Fruit fly (Drosophila melanogaster) whole organism, embryonic: ENCODE results near the gene CG13893.

ENCODE experiments used
- C15 ChIP-seq: fragments of 200-800 bp; sonication (Bioruptor generic); IDR thresholded peaks from 3 replicates; pipeline ENCODE4 v1.3.6; 2022; ENCODE audit warnings: missing biosample characterization, missing genetic modification characterization
- CG10431 ChIP-seq: fragments of 200-800 bp; sonication (Bioruptor generic); optimal IDR thresholded peaks from 3 replicates; lab custom pipeline; 2018; ENCODE audit warnings: missing biosample characterization, mild to moderate bottlenecking, missing genetic modification characterization
- CG10959 ChIP-seq: fragments of 200-800 bp; sonication (Bioruptor generic); IDR thresholded peaks from 2 replicates; pipeline ENCODE4 v1.3.6; 2022; ENCODE audit warnings: missing biosample characterization, missing genetic modification characterization
- CG11398 ChIP-seq: fragments of 200-800 bp; sonication (Bioruptor generic); optimal IDR thresholded peaks from 2 replicates; lab custom pipeline; 2016; ENCODE audit warnings: missing biosample characterization, missing genetic modification characterization
- CG11695 ChIP-seq: fragments of 200-800 bp; sonication (Bioruptor generic); IDR thresholded peaks from 3 replicates; pipeline ENCODE4 v1.3.6; 2022; ENCODE audit warnings: missing biosample characterization, missing genetic modification characterization
- CG12744 ChIP-seq: fragments of 200-800 bp; sonication (Bioruptor generic); optimal IDR thresholded peaks from 2 replicates; lab custom pipeline; 2016; ENCODE audit warnings: missing biosample characterization, missing genetic modification characterization
- CG13296 ChIP-seq: fragments of 200-800 bp; sonication (Bioruptor generic); optimal IDR thresholded peaks from 3 replicates; lab custom pipeline; 2018; ENCODE audit warnings: missing biosample characterization, mild to moderate bottlenecking, missing genetic modification characterization
- CG16779 ChIP-seq: fragments of 200-800 bp; sonication (Bioruptor generic); IDR thresholded peaks from 2 replicates; pipeline ENCODE4 v1.3.6; 2022; ENCODE audit warnings: missing biosample characterization, missing genetic modification characterization
- CG17568 ChIP-seq: fragments of 200-800 bp; sonication (Bioruptor generic); optimal IDR thresholded peaks from 2 replicates; lab custom pipeline; 2018; ENCODE audit warnings: missing biosample characterization, mild to moderate bottlenecking, missing genetic modification characterization, moderate library complexity
- CG17802 ChIP-seq: fragments of 200-800 bp; sonication (Bioruptor generic); optimal IDR thresholded peaks from 2 replicates; lab custom pipeline; 2018; ENCODE audit warnings: missing biosample characterization, mild to moderate bottlenecking, missing genetic modification characterization, moderate library complexity
- CG17912 ChIP-seq: fragments of 200-800 bp; sonication (Bioruptor generic); optimal IDR thresholded peaks from 2 replicates; lab custom pipeline; 2018; ENCODE audit warnings: missing biosample characterization, mild to moderate bottlenecking, missing genetic modification characterization
- CG18011 ChIP-seq: fragments of 200-800 bp; sonication (Bioruptor generic); optimal IDR thresholded peaks from 2 replicates; lab custom pipeline; 2017; ENCODE audit warnings: missing biosample characterization, missing genetic modification characterization, mild to moderate bottlenecking, moderate library complexity, missing genotype
- CG1832 ChIP-seq: fragments of 200-800 bp; sonication (Bioruptor generic); optimal IDR thresholded peaks from 2 replicates; lab custom pipeline; 2017; ENCODE audit warnings: missing biosample characterization, mild to moderate bottlenecking, missing genetic modification characterization, inconsistent platforms
- CG2120 ChIP-seq: fragments of 200-800 bp; sonication (Bioruptor generic); optimal IDR thresholded peaks from 3 replicates; lab custom pipeline; 2016; ENCODE audit warnings: missing biosample characterization, missing genetic modification characterization
- CG31224 ChIP-seq: fragments of 200-800 bp; sonication (Bioruptor generic); IDR thresholded peaks from 2 replicates; pipeline ENCODE4 v1.3.6; 2022; ENCODE audit warnings: missing biosample characterization, missing genetic modification characterization
- CG3281 ChIP-seq: fragments of 200-800 bp; sonication (Bioruptor generic); optimal IDR thresholded peaks from 3 replicates; lab custom pipeline; 2017; ENCODE audit warnings: missing biosample characterization, mild to moderate bottlenecking, missing genetic modification characterization
- CG3847 ChIP-seq: fragments of 200-800 bp; sonication (Bioruptor generic); IDR thresholded peaks from 2 replicates; pipeline ENCODE4 v1.3.6; 2022; ENCODE audit warnings: missing biosample characterization, missing genetic modification characterization
- CG5180 ChIP-seq: fragments of 200-800 bp; sonication (Bioruptor generic); optimal IDR thresholded peaks from 3 replicates; lab custom pipeline; 2017; ENCODE audit warnings: missing biosample characterization, missing genetic modification characterization, mild to moderate bottlenecking, moderate library complexity, missing genetic modification reagents
- CG6791 ChIP-seq: fragments of 200-800 bp; sonication (Bioruptor generic); IDR thresholded peaks from 3 replicates; pipeline ENCODE4 v1.3.6; 2022; ENCODE audit warnings: missing biosample characterization, missing genetic modification characterization; ENCODE audit not compliant: partially characterized antibody
- CG7357 ChIP-seq: fragments of 200-800 bp; sonication (Bioruptor generic); IDR thresholded peaks from 3 replicates; pipeline ENCODE4 v1.3.6; 2022; ENCODE audit warnings: missing biosample characterization, missing genetic modification characterization
- CG8765 ChIP-seq: fragments of 200-800 bp; sonication (Bioruptor generic); IDR thresholded peaks from 2 replicates; pipeline ENCODE4 v1.3.6; 2022; ENCODE audit warnings: missing biosample characterization, missing genetic modification characterization
- Chrac-16 ChIP-seq: fragments of 200-800 bp; sonication (Bioruptor generic); optimal IDR thresholded peaks from 3 replicates; lab custom pipeline; 2016; ENCODE audit warnings: missing biosample characterization, missing genetic modification characterization
- Doc3 ChIP-seq: fragments of 200-800 bp; sonication (Bioruptor generic); IDR thresholded peaks from 3 replicates; pipeline ENCODE4 v1.3.6; 2022; ENCODE audit warnings: missing biosample characterization, missing genetic modification characterization; ENCODE audit not compliant: partially characterized antibody
- Lim3 ChIP-seq: fragments of 200-800 bp; sonication (Bioruptor generic); IDR thresholded peaks from 2 replicates; pipeline ENCODE4 v1.3.6; 2022; ENCODE audit warnings: missing biosample characterization, missing genetic modification characterization
- Max ChIP-seq: fragments of 200-800 bp; sonication (Bioruptor generic); optimal IDR thresholded peaks from 2 replicates; lab custom pipeline; 2016; ENCODE audit warnings: missing biosample characterization, mild to moderate bottlenecking, missing genetic modification characterization
- NK7.1 ChIP-seq: fragments of 200-800 bp; sonication (Bioruptor generic); optimal IDR thresholded peaks from 3 replicates; lab custom pipeline; 2016; ENCODE audit warnings: missing biosample characterization, missing genetic modification characterization
- Rx ChIP-seq: fragments of 200-800 bp; sonication (Bioruptor generic); IDR thresholded peaks from 2 replicates; pipeline ENCODE4 v1.3.6; 2022; ENCODE audit warnings: missing biosample characterization, missing genetic modification characterization
- Side ChIP-seq: fragments of 200-800 bp; sonication (Bioruptor generic); optimal IDR thresholded peaks from 2 replicates; lab custom pipeline; 2016; ENCODE audit warnings: missing biosample characterization, missing genetic modification characterization
- Taf1 ChIP-seq: fragments of 200-800 bp; sonication (Bioruptor generic); IDR thresholded peaks from 2 replicates; pipeline ENCODE4 v1.3.6; 2022; ENCODE audit warnings: missing biosample characterization, missing genetic modification characterization
- chinmo ChIP-seq: fragments of 200-800 bp; sonication (Bioruptor generic); IDR thresholded peaks from 4 replicates; pipeline ENCODE4 v1.3.6; 2022; ENCODE audit warnings: missing biosample characterization, missing genetic modification characterization; ENCODE audit not compliant: partially characterized antibody
- crp ChIP-seq, 2 experiments: fragments of 200-800 bp; sonication (Bioruptor generic); optimal IDR thresholded peaks; 2 replicates in 1 of 2; 3 replicates in 1 of 2; lab custom pipeline; 2017; ENCODE audit warnings: missing biosample characterization in 2 of 2, missing genetic modification characterization in 2 of 2, mild to moderate bottlenecking in 1 of 2, moderate library complexity in 1 of 2
- dmrt11E ChIP-seq: fragments of 200-800 bp; sonication (Bioruptor generic); optimal IDR thresholded peaks from 3 replicates; lab custom pipeline; 2018; ENCODE audit warnings: missing biosample characterization, mild to moderate bottlenecking, missing genetic modification characterization, moderate library complexity
- dpn ChIP-seq, 2 experiments: fragments of 200-800 bp; sonication (Bioruptor generic); optimal IDR thresholded peaks; 3 replicates each; lab custom pipeline; 2016; ENCODE audit warnings: missing biosample characterization in 2 of 2, missing genetic modification characterization in 2 of 2
- ems ChIP-seq: fragments of 200-800 bp; sonication (Bioruptor generic); optimal IDR thresholded peaks from 3 replicates; lab custom pipeline; 2016; ENCODE audit warnings: missing biosample characterization, missing genetic modification characterization
- fd3F ChIP-seq: fragments of 200-800 bp; sonication (Bioruptor generic); optimal IDR thresholded peaks from 2 replicates; lab custom pipeline; 2018; ENCODE audit warnings: missing biosample characterization, mild to moderate bottlenecking, missing genetic modification characterization, moderate library complexity
- ftz-f1 ChIP-seq: fragments of 200-800 bp; sonication (Bioruptor generic); optimal IDR thresholded peaks from 2 replicates; lab custom pipeline; 2016; ENCODE audit warnings: missing biosample characterization, missing genetic modification characterization
- hkb ChIP-seq, 2 experiments: fragments of 200-800 bp in 1 of 2; fragments of >200 bp in 1 of 2; sonication (Bioruptor generic) in 1 of 2; IDR thresholded peaks in 1 of 2; optimal IDR thresholded peaks in 1 of 2; 2 replicates each; pipeline versions ENCODE4 v1.3.6 to Lab custom; 2017 to 2022; ENCODE audit warnings: missing biosample characterization in 1 of 2, missing genetic modification characterization in 1 of 2
- kay ChIP-seq: fragments of 200-800 bp; sonication (Bioruptor generic); optimal IDR thresholded peaks from 2 replicates; lab custom pipeline; 2016; ENCODE audit warnings: missing biosample characterization, missing genetic modification characterization
- klu ChIP-seq: fragments of 200-800 bp; sonication (Bioruptor generic); IDR thresholded peaks from 2 replicates; pipeline ENCODE4 v1.3.6; 2022; ENCODE audit warnings: missing biosample characterization, missing genetic modification characterization
- pnt ChIP-seq: fragments of 200-800 bp; sonication (Bioruptor generic); optimal IDR thresholded peaks from 3 replicates; lab custom pipeline; 2016; ENCODE audit warnings: missing biosample characterization, missing genetic modification characterization
- pum ChIP-seq: fragments of 200-800 bp; sonication (Bioruptor generic); optimal IDR thresholded peaks from 2 replicates; lab custom pipeline; 2016; ENCODE audit warnings: missing biosample characterization, missing genetic modification characterization
- scrt ChIP-seq: fragments of 200-800 bp; sonication (Bioruptor generic); optimal IDR thresholded peaks from 2 replicates; lab custom pipeline; 2018; ENCODE audit warnings: missing biosample characterization, mild to moderate bottlenecking, missing genetic modification characterization, moderate library complexity
- tap ChIP-seq: fragments of 200-800 bp; optimal IDR thresholded peaks from 3 replicates; lab custom pipeline; 2019; ENCODE audit warnings: missing biosample characterization, mild to moderate bottlenecking, missing genetic modification characterization, moderate library complexity
- trem ChIP-seq: fragments of 200-800 bp; optimal IDR thresholded peaks from 3 replicates; lab custom pipeline; 2019; ENCODE audit warnings: missing biosample characterization, mild to moderate bottlenecking, missing genetic modification characterization, moderate library complexity
- unc-4 ChIP-seq: fragments of 200-800 bp; sonication (Bioruptor generic); IDR thresholded peaks from 2 replicates; pipeline ENCODE4 v1.3.6; 2022; ENCODE audit warnings: missing biosample characterization, missing genetic modification characterization; ENCODE audit not compliant: partially characterized antibody
- vfl ChIP-seq: fragments of 200-800 bp; sonication (Bioruptor generic); optimal IDR thresholded peaks from 2 replicates; lab custom pipeline; 2016; ENCODE audit warnings: missing biosample characterization, missing genetic modification characterization
- zf30C ChIP-seq: fragments of 200-800 bp; sonication (Bioruptor generic); optimal IDR thresholded peaks from 3 replicates; lab custom pipeline; 2018; ENCODE audit warnings: missing biosample characterization, mild to moderate bottlenecking, missing genetic modification characterization

CG13893 gene

DNA sequence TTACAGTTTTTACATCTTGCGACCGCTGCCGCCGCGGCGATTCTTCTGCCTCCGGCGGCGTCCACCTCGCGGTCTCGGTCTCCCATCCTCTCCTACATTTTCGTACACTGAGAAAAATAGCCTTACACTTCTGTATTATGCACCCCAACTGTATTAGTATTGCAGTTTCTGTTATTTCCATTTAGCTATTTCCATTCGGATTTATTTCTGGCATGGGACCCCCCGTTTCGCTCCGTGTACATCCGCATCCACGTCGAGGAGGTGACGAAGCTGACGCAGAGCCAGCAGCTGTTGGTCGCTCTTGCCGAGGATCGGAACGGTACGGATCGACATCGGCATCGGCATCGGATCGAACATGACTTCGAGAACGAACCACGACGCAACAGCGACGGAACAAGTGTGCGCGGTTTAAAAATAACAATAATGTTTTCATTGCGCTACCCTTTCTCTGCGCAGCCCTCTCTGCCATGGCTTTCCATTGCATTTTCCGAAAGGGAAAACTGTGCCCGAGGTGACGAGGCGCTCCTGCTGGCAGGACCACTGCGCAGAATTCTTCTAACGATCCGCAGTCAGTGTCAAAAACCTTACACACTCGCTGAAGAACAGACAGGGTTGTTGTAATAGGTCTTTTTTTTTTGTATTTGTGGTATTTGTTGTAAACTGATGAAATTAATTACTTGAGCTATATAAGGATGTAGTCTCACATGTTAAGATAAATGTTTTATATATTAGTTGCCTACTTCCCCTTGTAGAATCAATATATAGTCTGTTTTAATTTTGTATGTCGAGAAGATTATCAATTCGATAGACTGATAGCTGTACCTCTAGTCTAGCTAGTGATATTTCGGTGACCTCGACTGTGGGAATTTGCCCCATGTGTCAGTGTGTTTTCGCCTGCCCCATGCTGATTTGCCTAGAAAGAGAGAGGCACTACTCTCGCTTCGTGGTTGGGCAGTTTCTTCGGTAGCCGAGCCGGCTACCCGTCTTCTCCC, 14.2 kb downstream of the CG13893 start (continued):
- peak; percentile 66 for TF ChIP-seq CG17802 (tag; lab: Kevin White, UChicago)
- TF ChIP-seq CG31224 (GFP tag; lab: Robert Waterston, UW): peak; percentile 86
- peak; percentile 91 for TF ChIP-seq dmrt11E
- no peak for TF ChIP-seq hkb (optimal IDR thresholded peaks at IDR 0.05; lab: Kevin White, UChicago)
- peak; percentile 89 for TF ChIP-seq hkb (GFP tag; IDR thresholded peaks at IDR 0.05; lab: Robert Waterston, UW)
- peak; percentile 73 for TF ChIP-seq klu (GFP tag; lab: Robert Waterston, UW)
- TF ChIP-seq CG3281: peak; percentile 85
- peak; percentile 88 for TF ChIP-seq NK7.1 (GFP tag; lab: Kevin White, UChicago)
- peak; percentile 90 to 91 for TF ChIP-seq dpn (GFP tag; optimal IDR thresholded peaks at IDR 0.05; lab: Kevin White, UChicago)
- peak; percentile 89 for TF ChIP-seq CG10959 (GFP tag; lab: Robert Waterston, UW)
- peak; percentile 95 for TF ChIP-seq CG5180 (GFP tag; lab: Kevin White, UChicago)
- TF ChIP-seq pum: peak; percentile 91
- peak; percentile 92 for TF ChIP-seq CG16779 (GFP tag; lab: Robert Waterston, UW)
- TF ChIP-seq CG1832 (GFP tag; lab: Kevin White, UChicago): peak; percentile 24
- TF ChIP-seq Lim3: peak; percentile 23; the same call in 1 of the 2 replicates
- peak; percentile 84 for TF ChIP-seq CG13296
- peak; percentile 78 for TF ChIP-seq CG7357 (GFP tag; lab: Robert Waterston, UW)
- peak; percentile 88 for TF ChIP-seq Rx (GFP tag; lab: Robert Waterston, UW)
- TF ChIP-seq chinmo (GFP tag; lab: Robert Waterston, UW): no peak
- TF ChIP-seq vfl (GFP tag; lab: Kevin White, UChicago): peak; percentile 84
- TF ChIP-seq crp (GFP tag; optimal IDR thresholded peaks at IDR 0.05; lab: Kevin White, UChicago): peak in 1 of 2 experiments; percentile 59
- TF ChIP-seq CG11695 (GFP tag; lab: Robert Waterston, UW): peak; percentile 87
- peak; percentile 63; the same call in 2 of the 3 replicates for TF ChIP-seq C15
- peak; percentile 88 for TF ChIP-seq kay (GFP tag; lab: Kevin White, UChicago)
- TF ChIP-seq CG12744 (GFP tag; lab: Kevin White, UChicago): peak; percentile 89
- peak; percentile 73 for TF ChIP-seq Taf1 (GFP tag; lab: Robert Waterston, UW)
- TF ChIP-seq pnt (GFP tag; lab: Kevin White, UChicago): peak; percentile 92
- TF ChIP-seq CG17568 (GFP tag; lab: Kevin White, UChicago): no peak
- TF ChIP-seq fd3F (GFP tag; lab: Kevin White, UChicago): peak; percentile 71
- no peak for TF ChIP-seq CG6791
- TF ChIP-seq ems (GFP tag; lab: Kevin White, UChicago): peak; percentile 89
- no peak for TF ChIP-seq scrt (GFP tag; lab: Kevin White, UChicago)
- TF ChIP-seq unc-4 (GFP tag; lab: Robert Waterston, UW): no peak
- TF ChIP-seq CG2120 (GFP tag; lab: Kevin White, UChicago): peak; percentile 92
- TF ChIP-seq tap (tag; lab: Kevin White, UChicago): peak; percentile 82
- TF ChIP-seq CG10431 (GFP tag; lab: Kevin White, UChicago): peak; percentile 74
- TF ChIP-seq ftz-f1 (GFP tag; lab: Kevin White, UChicago): peak; percentile 55
- TF ChIP-seq trem: peak; percentile 66
- TF ChIP-seq CG18011 (GFP tag; lab: Kevin White, UChicago): peak; percentile 41
- no peak for TF ChIP-seq Doc3 (GFP tag; lab: Robert Waterston, UW)
- TF ChIP-seq CG17912: peak; percentile 66
- TF ChIP-seq CG11398 (GFP tag; lab: Kevin White, UChicago): peak; percentile 88
- TF ChIP-seq Side: peak; percentile 93
- peak; percentile 92 for TF ChIP-seq CG8765 (GFP tag; lab: Robert Waterston, UW)
- TF ChIP-seq CG3847: peak; percentile 90
- peak; percentile 98 for TF ChIP-seq zf30C
- TF ChIP-seq Chrac-16 (GFP tag; lab: Kevin White, UChicago): peak; percentile 92
- TF ChIP-seq Max (GFP tag; lab: Kevin White, UChicago): peak; percentile 52
